Worm (Caenorhabditis elegans) whole organism, mixed stage, embryonic: Measurements from ENCODE around the gene D1054.1.

Experiments
- blmp-1 ChIP-seq: fragments of 150-350 bp; optimal IDR thresholded peaks from 2 replicates; lab custom pipeline; 2014; ENCODE audit warnings: missing biosample characterization, missing genetic modification characterization
- ceh-83 ChIP-seq: fragments of 200-800 bp; sonication (Bioruptor generic); optimal IDR thresholded peaks from 2 replicates; lab custom pipeline; 2018; ENCODE audit warnings: mild to moderate bottlenecking, missing genetic modification characterization, missing compliant biosample characterization

DNA sequence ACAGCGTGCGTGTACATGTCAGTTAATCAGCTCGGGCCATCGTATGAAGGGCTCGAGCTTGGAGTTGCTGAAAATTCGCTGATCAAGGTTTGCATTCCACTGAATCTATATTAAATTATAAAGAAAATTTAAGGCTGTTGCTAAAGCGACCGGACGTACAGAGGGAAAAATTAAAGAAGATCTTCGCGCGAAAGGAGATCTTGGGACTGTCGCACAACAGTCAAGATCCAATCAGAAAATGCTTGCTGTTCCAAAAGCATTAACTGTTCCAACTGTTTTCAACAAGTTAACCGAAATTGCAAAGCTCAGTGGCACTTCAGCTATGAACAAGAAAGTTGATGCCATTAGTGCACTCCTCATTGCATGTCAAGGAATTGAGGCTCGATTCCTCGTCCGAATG lies 44.3 kb upstream of the D1054.1 start:
- TF ChIP-seq blmp-1 (tag; lab: Kevin White, UChicago) (no peak), ceh-83 (no peak)
